Fruit fly (Drosophila melanogaster) whole organism: Measurements from ENCODE around the gene PolrMT.

ENCODE experiments used
- CG8478 ChIP-seq: fragments of >200 bp; optimal IDR thresholded peaks from 2 replicates; lab custom pipeline; 2018; ENCODE audit warnings: inconsistent platforms
- EcR ChIP-seq, 2 experiments: fragments of >200 bp; optimal IDR thresholded peaks; 2 replicates each; lab custom pipeline; 2017; ENCODE audit warnings: missing biosample characterization in 2 of 2, missing genetic modification characterization in 2 of 2, missing genetic modification reagents in 2 of 2
- pan ChIP-seq: fragments of >200 bp; optimal IDR thresholded peaks from 2 replicates; lab custom pipeline; 2017
- psq ChIP-seq: fragments of >200 bp; optimal IDR thresholded peaks from 2 replicates; lab custom pipeline; 2017

DNA sequence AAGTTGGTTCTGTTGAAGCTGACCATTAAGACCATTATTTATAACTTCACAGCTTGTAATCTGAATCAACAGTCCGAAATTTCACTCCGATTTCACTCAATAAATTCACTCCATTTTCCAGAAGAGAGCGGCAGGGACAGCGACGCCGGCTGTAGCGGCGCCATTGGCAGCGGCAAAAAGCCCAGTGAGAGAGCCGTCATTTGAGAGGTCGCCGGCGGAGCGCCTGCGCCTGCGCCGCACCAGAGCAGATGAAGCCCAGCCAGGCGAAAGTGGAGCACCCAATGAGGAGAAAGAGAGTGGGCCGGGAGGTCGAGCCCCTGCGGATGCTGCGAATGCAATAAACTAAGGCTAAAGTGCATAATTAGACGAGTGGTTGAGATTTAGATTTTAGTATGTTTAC, 25.5 kb downstream of the PolrMT start:
- TF ChIP-seq psq (lab: Kevin White, UChicago) (no peak), EcR (GFP tag; optimal IDR thresholded peaks at IDR 0.05; lab: Kevin White, UChicago) (no peak), CG8478 (lab: Kevin White, UChicago) (no peak), pan (no peak)
